Fruit fly (Drosophila melanogaster): ENCODE results near the gene TTLL15.

The TTLL15 gene

dm6 chr3R:10849515-10849973 is 34.5 kb downstream of the TTLL15 start, which contains the start of gene CG42394:
Gene CG42394, plus strand, starts transcription at chr3R:10849825.
- no peak for TF ChIP-seq Mnt (GFP tag; optimal IDR thresholded peaks at IDR 0.05)
- no peak for TF ChIP-seq CG1620 (GFP tag; optimal IDR thresholded peaks at IDR 0.05)
- TF ChIP-seq Hr96 (GFP tag; optimal IDR thresholded peaks at IDR 0.05) = peak; percentile 40
- no peak for TF ChIP-seq ovo (GFP tag; optimal IDR thresholded peaks at IDR 0.05)
- TF ChIP-seq Clk (GFP tag; optimal IDR thresholded peaks at IDR 0.05) = peak; percentile 11
- no peak for TF ChIP-seq cnc (optimal IDR thresholded peaks at IDR 0.05)
- peak; percentile 63 for TF ChIP-seq CG11617 (GFP tag; optimal IDR thresholded peaks at IDR 0.05)
- peak; percentile 50 for TF ChIP-seq toe (GFP tag; optimal IDR thresholded peaks at IDR 0.05)
- TF ChIP-seq CG33017 (tag; optimal IDR thresholded peaks at IDR 0.05) = peak; percentile 77
- TF ChIP-seq CG7045 (GFP tag; optimal IDR thresholded peaks at IDR 0.05) = peak; percentile 87
- TF ChIP-seq tj (GFP tag; optimal IDR thresholded peaks at IDR 0.05) = peak; percentile 47
- peak; percentile 37 for TF ChIP-seq pad (GFP tag; optimal IDR thresholded peaks at IDR 0.05)
- peak; percentile 78 for TF ChIP-seq CG12768 (GFP tag; optimal IDR thresholded peaks at IDR 0.05)
- peak; percentile 66 for TF ChIP-seq CG5204 (GFP tag; optimal IDR thresholded peaks at IDR 0.05)
- TF ChIP-seq kay (GFP tag; ENCODE audit: borderline replicate concordance) = peak; percentile 79
- peak; percentile 81 for TF ChIP-seq CG14711 (tag; optimal IDR thresholded peaks at IDR 0.05)
- peak; percentile 82 for TF ChIP-seq bab1 (GFP tag; optimal IDR thresholded peaks at IDR 0.05)
- TF ChIP-seq CG7101 (tag; optimal IDR thresholded peaks at IDR 0.05) = peak; percentile 80
- no peak for TF ChIP-seq cic (GFP tag; optimal IDR thresholded peaks at IDR 0.05)
- TF ChIP-seq Crg-1 (GFP tag; optimal IDR thresholded peaks at IDR 0.05) = no peak

- no peak for TF ChIP-seq CG11617 (GFP tag; optimal IDR thresholded peaks at IDR 0.05)
- no peak for TF ChIP-seq CG33017 (tag; optimal IDR thresholded peaks at IDR 0.05)
- no peak for TF ChIP-seq tj (GFP tag; optimal IDR thresholded peaks at IDR 0.05)
- TF ChIP-seq cnc (optimal IDR thresholded peaks at IDR 0.05) = no peak
- TF ChIP-seq toe (GFP tag; optimal IDR thresholded peaks at IDR 0.05) = no peak
- TF ChIP-seq Hr96 (GFP tag; optimal IDR thresholded peaks at IDR 0.05) = no peak
- no peak for TF ChIP-seq pad (GFP tag; optimal IDR thresholded peaks at IDR 0.05)
- TF ChIP-seq cic (GFP tag; optimal IDR thresholded peaks at IDR 0.05) = no peak
- no peak for TF ChIP-seq CG7101 (tag; optimal IDR thresholded peaks at IDR 0.05)
- no peak for TF ChIP-seq CG5204 (GFP tag; optimal IDR thresholded peaks at IDR 0.05)
- TF ChIP-seq CG12768 (GFP tag; optimal IDR thresholded peaks at IDR 0.05) = no peak
- TF ChIP-seq Crg-1 (GFP tag; optimal IDR thresholded peaks at IDR 0.05) = no peak
- no peak for TF ChIP-seq CG7045 (GFP tag; optimal IDR thresholded peaks at IDR 0.05)
- no peak for TF ChIP-seq Clk (GFP tag; optimal IDR thresholded peaks at IDR 0.05)
- no peak for TF ChIP-seq bab1 (GFP tag; optimal IDR thresholded peaks at IDR 0.05)
- TF ChIP-seq ovo (GFP tag; optimal IDR thresholded peaks at IDR 0.05) = no peak
- TF ChIP-seq CG1620 (GFP tag; optimal IDR thresholded peaks at IDR 0.05) = no peak
- no peak for TF ChIP-seq kay (GFP tag; ENCODE audit: borderline replicate concordance)
- TF ChIP-seq CG14711 (tag; optimal IDR thresholded peaks at IDR 0.05) = no peak
Observed at dm6 chr3R:10850636-10851035, 35.5 kb downstream of the TTLL15 start.

dm6 chr3R:10852232-10852774 is 37.2 kb downstream of the TTLL15 start, which contains the start of gene CG4565:
Gene CG4565, plus strand, starts transcription at chr3R:10852724.
- TF ChIP-seq bab1 (GFP tag; optimal IDR thresholded peaks at IDR 0.05) (no peak), Hr96 (GFP tag; optimal IDR thresholded peaks at IDR 0.05) (no peak), pad (GFP tag; optimal IDR thresholded peaks at IDR 0.05) (peak; percentile 100), CG7045 (GFP tag; optimal IDR thresholded peaks at IDR 0.05) (no peak)

DNA sequence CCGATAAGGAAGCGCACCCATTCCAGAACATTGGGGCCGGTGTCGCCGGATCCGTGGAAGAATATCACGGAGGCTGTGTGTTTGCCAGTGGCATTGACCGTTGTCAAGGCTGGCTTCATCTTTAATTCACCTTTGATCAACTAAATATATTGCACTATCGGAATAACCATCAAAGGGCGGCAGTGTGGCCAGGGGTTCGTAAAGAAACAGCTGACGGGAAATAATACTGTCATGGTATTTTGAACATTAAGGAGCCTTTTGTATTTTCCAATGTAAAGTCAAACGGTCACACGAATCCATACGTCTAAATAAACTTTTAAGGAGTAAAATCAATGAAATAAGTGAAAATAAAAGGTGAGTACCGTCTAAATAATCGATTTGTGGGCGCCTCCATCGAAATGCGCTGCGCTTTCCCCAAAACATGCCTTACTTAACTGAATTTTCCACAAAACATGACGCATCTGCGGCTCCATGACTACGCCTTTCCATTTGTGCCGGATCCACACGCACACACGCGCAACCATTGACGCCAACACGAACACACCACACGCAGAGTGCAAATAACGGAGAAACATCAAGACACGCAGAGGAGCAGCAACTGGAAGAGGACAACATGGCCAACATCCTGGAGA is 39.3 kb downstream of the TTLL15 start, which contains the start of the genes CG6567 and CG4511:
Gene CG6567 (minus strand): TSS at position 209 of the 632 bp plus-strand sequence.
Gene CG4511 (plus strand): TSS at position 259 of the 632 bp plus-strand sequence.
- TF ChIP-seq Hr96 (GFP tag; optimal IDR thresholded peaks at IDR 0.05) (no peak), CG5204 (GFP tag; optimal IDR thresholded peaks at IDR 0.05) (no peak), toe (GFP tag; optimal IDR thresholded peaks at IDR 0.05) (no peak), CG11617 (GFP tag; optimal IDR thresholded peaks at IDR 0.05) (peak; percentile 51), kay (GFP tag; ENCODE audit: borderline replicate concordance) (no peak), CG33017 (tag; optimal IDR thresholded peaks at IDR 0.05) (no peak), cic (GFP tag; optimal IDR thresholded peaks at IDR 0.05) (peak; percentile 17), CG14711 (tag; optimal IDR thresholded peaks at IDR 0.05) (no peak), Mnt (GFP tag; optimal IDR thresholded peaks at IDR 0.05) (peak; percentile 29), CG12768 (GFP tag; optimal IDR thresholded peaks at IDR 0.05) (peak; percentile 74), CG1620 (GFP tag; optimal IDR thresholded peaks at IDR 0.05) (no peak), bab1 (GFP tag; optimal IDR thresholded peaks at IDR 0.05) (peak; percentile 7), cnc (optimal IDR thresholded peaks at IDR 0.05) (peak in 1 of 2 experiments; percentile 43), Clk (GFP tag; optimal IDR thresholded peaks at IDR 0.05) (no peak), pad (GFP tag; optimal IDR thresholded peaks at IDR 0.05) (peak; percentile 83), CG7101 (tag; optimal IDR thresholded peaks at IDR 0.05) (peak; percentile 5), CG7045 (GFP tag; optimal IDR thresholded peaks at IDR 0.05) (no peak), tj (GFP tag; optimal IDR thresholded peaks at IDR 0.05) (peak; percentile 28), ovo (GFP tag; optimal IDR thresholded peaks at IDR 0.05) (no peak), Crg-1 (GFP tag; optimal IDR thresholded peaks at IDR 0.05) (no peak)

dm6 chr3R:10856618-10857017 is 41.5 kb downstream of the TTLL15 start, which contains the start of gene CG4570:
Gene CG4570, plus strand, starts transcription at chr3R:10856807.
- TF ChIP-seq CG33017 (tag; optimal IDR thresholded peaks at IDR 0.05) (no peak), bab1 (GFP tag; optimal IDR thresholded peaks at IDR 0.05) (no peak), Hr96 (GFP tag; optimal IDR thresholded peaks at IDR 0.05) (no peak), CG5204 (GFP tag; optimal IDR thresholded peaks at IDR 0.05) (no peak), ovo (GFP tag; optimal IDR thresholded peaks at IDR 0.05) (peak; percentile 23), Crg-1 (GFP tag; optimal IDR thresholded peaks at IDR 0.05) (no peak), CG12768 (GFP tag; optimal IDR thresholded peaks at IDR 0.05) (no peak), pad (GFP tag; optimal IDR thresholded peaks at IDR 0.05) (peak; percentile 11), cic (GFP tag; optimal IDR thresholded peaks at IDR 0.05) (no peak), CG1620 (GFP tag; optimal IDR thresholded peaks at IDR 0.05) (no peak), CG14711 (tag; optimal IDR thresholded peaks at IDR 0.05) (peak; percentile 13), CG7045 (GFP tag; optimal IDR thresholded peaks at IDR 0.05) (no peak), cnc (optimal IDR thresholded peaks at IDR 0.05) (no peak), kay (GFP tag; ENCODE audit: borderline replicate concordance) (no peak), tj (GFP tag; optimal IDR thresholded peaks at IDR 0.05) (no peak)

Measured in whole organism, adult.